Worm (Caenorhabditis elegans) whole organism, L3 larva: ENCODE measurements around the gene M01F1.9.

ENCODE experiments used
- R02D3.7 ChIP-seq: fragments of 150-350 bp; optimal IDR thresholded peaks from 2 replicates; lab custom pipeline; 2014; ENCODE audit warnings: missing biosample characterization, missing genetic modification characterization
- ZK546.5 ChIP-seq: sonication (generic microtip); optimal IDR thresholded peaks from 2 replicates; lab custom pipeline; 2017; ENCODE audit warnings: missing biosample characterization, missing genetic modification characterization
- aly-2 ChIP-seq: fragments of 150-350 bp; optimal IDR thresholded peaks from 2 replicates; lab custom pipeline; 2014; ENCODE audit warnings: missing biosample characterization, missing genetic modification characterization
- ama-1 ChIP-seq: fragments of 150-350 bp; optimal IDR thresholded peaks from 2 replicates; lab custom pipeline; 2018
- ceh-16 ChIP-seq: sonication (generic microtip); optimal IDR thresholded peaks from 2 replicates; lab custom pipeline; 2017; ENCODE audit warnings: missing biosample characterization, missing genetic modification characterization
- ceh-28 ChIP-seq: fragments of 150-350 bp; optimal IDR thresholded peaks from 2 replicates; lab custom pipeline; 2014; ENCODE audit warnings: missing biosample characterization, missing genetic modification reagents, missing genetic modification characterization
- ceh-82 ChIP-seq: fragments of 150-350 bp; optimal IDR thresholded peaks from 2 replicates; lab custom pipeline; 2014; ENCODE audit warnings: missing biosample characterization, missing genetic modification characterization
- ceh-9 ChIP-seq: sonication (generic microtip); optimal IDR thresholded peaks from 2 replicates; lab custom pipeline; 2018; ENCODE audit warnings: missing biosample characterization, missing genetic modification characterization
- daf-12 ChIP-seq: fragments of 150-350 bp; optimal IDR thresholded peaks from 2 replicates; lab custom pipeline; 2014; ENCODE audit warnings: missing biosample characterization, missing genetic modification reagents, missing genetic modification characterization
- egl-27 ChIP-seq: sonication (generic microtip); optimal IDR thresholded peaks from 4 replicates; lab custom pipeline; 2017; ENCODE audit warnings: missing biosample characterization, missing genetic modification reagents, missing genetic modification characterization
- egl-5 ChIP-seq: fragments of 150-350 bp; optimal IDR thresholded peaks from 2 replicates; lab custom pipeline; 2017; ENCODE audit warnings: missing biosample characterization, missing genetic modification reagents, missing genetic modification characterization, inconsistent platforms
- elt-1 ChIP-seq: fragments of 150-350 bp; optimal IDR thresholded peaks from 2 replicates; lab custom pipeline; 2014; ENCODE audit warnings: missing biosample characterization, missing genetic modification characterization
- elt-2 ChIP-seq: sonication (generic microtip); optimal IDR thresholded peaks from 2 replicates; lab custom pipeline; 2016; ENCODE audit warnings: missing genetic modification reagents, mild to moderate bottlenecking, missing genetic modification characterization, missing compliant biosample characterization
- elt-3 ChIP-seq, 3 experiments: fragments of 150-350 bp in 1 of 3; sonication (generic microtip) in 2 of 3; optimal IDR thresholded peaks; 2 replicates in 2 of 3; 4 replicates in 1 of 3; lab custom pipeline; 2014 to 2017; ENCODE audit warnings: missing biosample characterization in 3 of 3, missing genetic modification characterization in 3 of 3
- eor-1 ChIP-seq, 2 experiments: fragments of 150-350 bp; optimal IDR thresholded peaks; 2 replicates each; lab custom pipeline; 2014 to 2018; ENCODE audit warnings: missing biosample characterization in 2 of 2, missing genetic modification characterization in 2 of 2
- fkh-10 ChIP-seq: sonication (generic microtip); optimal IDR thresholded peaks from 2 replicates; lab custom pipeline; 2017; ENCODE audit warnings: missing biosample characterization, missing genetic modification reagents, missing genetic modification characterization
- fkh-2 ChIP-seq: fragments of 150-350 bp; optimal IDR thresholded peaks from 2 replicates; lab custom pipeline; 2014; ENCODE audit warnings: missing biosample characterization, missing genetic modification reagents, missing genetic modification characterization
- fos-1 ChIP-seq: fragments of 150-350 bp; optimal IDR thresholded peaks from 2 replicates; lab custom pipeline; 2014; ENCODE audit warnings: missing biosample characterization, missing genetic modification characterization
- hmg-11 ChIP-seq: sonication (generic microtip); optimal IDR thresholded peaks from 2 replicates; lab custom pipeline; 2016; ENCODE audit warnings: missing genetic modification characterization, missing compliant biosample characterization
- jun-1 ChIP-seq: fragments of 150-350 bp; optimal IDR thresholded peaks from 2 replicates; lab custom pipeline; 2014; ENCODE audit warnings: missing biosample characterization, missing genetic modification reagents, missing genetic modification characterization
- lin-15B ChIP-seq: fragments of 150-350 bp; optimal IDR thresholded peaks from 2 replicates; lab custom pipeline; 2014; ENCODE audit warnings: missing biosample characterization, missing genetic modification characterization
- lin-39 ChIP-seq: fragments of 150-350 bp; optimal IDR thresholded peaks from 2 replicates; lab custom pipeline; 2018; ENCODE audit warnings: missing biosample characterization, missing genetic modification reagents, missing genetic modification characterization
- lsy-12 ChIP-seq: sonication (generic microtip); optimal IDR thresholded peaks from 2 replicates; lab custom pipeline; 2016; ENCODE audit warnings: mild to moderate bottlenecking, missing genetic modification characterization, missing compliant biosample characterization
- mdl-1 ChIP-seq: fragments of 150-350 bp; optimal IDR thresholded peaks from 2 replicates; lab custom pipeline; 2014; ENCODE audit warnings: missing biosample characterization, missing genetic modification characterization
- mml-1 ChIP-seq: fragments of 150-350 bp; sonication (generic microtip); optimal IDR thresholded peaks from 3 replicates; lab custom pipeline; 2014; ENCODE audit warnings: missing biosample characterization, missing genetic modification characterization
- nfya-1 ChIP-seq: sonication (generic microtip); optimal IDR thresholded peaks from 2 replicates; lab custom pipeline; 2017; ENCODE audit warnings: missing genetic modification characterization, mild to moderate bottlenecking, missing compliant biosample characterization, antibody characterized with exemption, moderate library complexity; ENCODE audit not compliant: insufficient read depth
- nhr-11 ChIP-seq: fragments of 150-350 bp; optimal IDR thresholded peaks from 2 replicates; lab custom pipeline; 2014; ENCODE audit warnings: missing biosample characterization, missing genetic modification characterization
- nhr-12 ChIP-seq: fragments of 150-350 bp; optimal IDR thresholded peaks from 2 replicates; lab custom pipeline; 2014; ENCODE audit warnings: missing biosample characterization, missing genetic modification characterization
- nhr-23 ChIP-seq: fragments of 150-350 bp; optimal IDR thresholded peaks from 2 replicates; lab custom pipeline; 2014; ENCODE audit warnings: missing biosample characterization, missing genetic modification reagents, missing genetic modification characterization
- nhr-237 ChIP-seq: fragments of 150-350 bp; optimal IDR thresholded peaks from 2 replicates; lab custom pipeline; 2014; ENCODE audit warnings: missing biosample characterization, missing genetic modification characterization
- nhr-25 ChIP-seq: sonication (generic microtip); optimal IDR thresholded peaks from 2 replicates; lab custom pipeline; 2017; ENCODE audit warnings: missing biosample characterization, missing genetic modification characterization
- nhr-28 ChIP-seq: fragments of 150-350 bp; optimal IDR thresholded peaks from 2 replicates; lab custom pipeline; 2014; ENCODE audit warnings: missing biosample characterization, missing genetic modification characterization
- nhr-43 ChIP-seq: sonication (generic microtip); optimal IDR thresholded peaks from 2 replicates; lab custom pipeline; 2016; ENCODE audit warnings: mild to moderate bottlenecking, missing genetic modification characterization, missing compliant biosample characterization; ENCODE audit not compliant: poor library complexity, severe bottlenecking
- nhr-67 ChIP-seq: fragments of 150-350 bp; optimal IDR thresholded peaks from 2 replicates; lab custom pipeline; 2014; ENCODE audit warnings: missing biosample characterization, missing genetic modification characterization
- nhr-76 ChIP-seq: fragments of 150-350 bp; sonication (generic microtip); optimal IDR thresholded peaks from 5 replicates; lab custom pipeline; 2014; ENCODE audit warnings: missing biosample characterization, missing genetic modification characterization
- nhr-77 ChIP-seq: fragments of 150-350 bp; optimal IDR thresholded peaks from 2 replicates; lab custom pipeline; 2014; ENCODE audit warnings: missing biosample characterization, missing genetic modification characterization
- pha-4 ChIP-seq: fragments of 150-350 bp; optimal IDR thresholded peaks from 2 replicates; lab custom pipeline; 2014; ENCODE audit warnings: missing biosample characterization, missing genetic modification reagents, missing genetic modification characterization
- pqm-1 ChIP-seq: fragments of 150-350 bp; optimal IDR thresholded peaks from 2 replicates; lab custom pipeline; 2017; ENCODE audit warnings: missing biosample characterization, missing genetic modification characterization, inconsistent platforms
- sea-2 ChIP-seq: fragments of 150-350 bp; sonication (generic microtip); optimal IDR thresholded peaks from 4 replicates; lab custom pipeline; 2014; ENCODE audit warnings: missing biosample characterization, missing genetic modification reagents, missing genetic modification characterization
- skn-1 ChIP-seq: fragments of 150-350 bp; optimal IDR thresholded peaks from 2 replicates; lab custom pipeline; 2014; ENCODE audit warnings: missing biosample characterization, missing genetic modification characterization
- snpc-4 ChIP-seq: fragments of 150-350 bp; optimal IDR thresholded peaks from 2 replicates; lab custom pipeline; 2014; ENCODE audit warnings: missing biosample characterization, missing genetic modification characterization
- tbx-2 ChIP-seq: sonication (generic microtip); optimal IDR thresholded peaks from 2 replicates; lab custom pipeline; 2016; ENCODE audit warnings: mild to moderate bottlenecking, missing genetic modification characterization, missing compliant biosample characterization
- unc-39 ChIP-seq: sonication (generic microtip); optimal IDR thresholded peaks from 4 replicates; lab custom pipeline; 2017; ENCODE audit warnings: missing biosample characterization, missing genetic modification characterization
- unc-62 ChIP-seq: fragments of 150-350 bp; sonication (generic microtip); optimal IDR thresholded peaks from 4 replicates; lab custom pipeline; 2014; ENCODE audit warnings: missing biosample characterization, missing genetic modification reagents, missing genetic modification characterization
- zag-1 ChIP-seq: fragments of 150-350 bp; optimal IDR thresholded peaks from 2 replicates; lab custom pipeline; 2014; ENCODE audit warnings: missing biosample characterization, missing genetic modification characterization
- ztf-11 ChIP-seq: fragments of 150-350 bp; optimal IDR thresholded peaks from 2 replicates; lab custom pipeline; 2014; ENCODE audit warnings: missing biosample characterization, missing genetic modification characterization
- ztf-4 ChIP-seq: fragments of 150-350 bp; optimal IDR thresholded peaks from 2 replicates; lab custom pipeline; 2014; ENCODE audit warnings: missing biosample characterization, missing genetic modification characterization

The M01F1.9 gene

ce11 chrIII:3467013-3467412 lies 31.8 kb downstream of the M01F1.9 start:
- TF ChIP-seq lin-39 (no peak), ama-1 (no peak), jun-1 (no peak), skn-1 (tag; lab: Kevin White, UChicago) (no peak), egl-27 (tag; lab: Kevin White, UChicago) (no peak), nfya-1 (tag; lab: Kevin White, UChicago) (peak; percentile 93)

- TF ChIP-seq ztf-11 (tag; lab: Kevin White, UChicago) (no peak), fkh-10 (GFP tag; lab: Kevin White, UChicago) (no peak)
Measured at ce11 chrIII:3461403-3461802, 37.5 kb downstream of the M01F1.9 start, which contains the start of gene pph-6. TSS of gene pph-6 (plus strand) at chrIII:3461703.

- peak; percentile 83 for TF ChIP-seq nhr-77 (tag; lab: Kevin White, UChicago)
- peak; percentile 66 for TF ChIP-seq egl-5 (tag; lab: Kevin White, UChicago)
- peak; percentile 95 for TF ChIP-seq nfya-1 (tag; lab: Kevin White, UChicago)
- no peak for TF ChIP-seq aly-2 (tag; lab: Kevin White, UChicago)
- TF ChIP-seq ceh-9 (tag; lab: Kevin White, UChicago): no peak
- peak; percentile 89 for TF ChIP-seq hmg-11 (tag; lab: Kevin White, UChicago)
- TF ChIP-seq elt-2: peak; percentile 66
- TF ChIP-seq snpc-4 (tag; lab: Kevin White, UChicago): peak; percentile 86
- peak; percentile 53 for TF ChIP-seq egl-27 (tag; lab: Kevin White, UChicago)
- peak; percentile 80 for TF ChIP-seq lin-39
- peak; percentile 62 for TF ChIP-seq ama-1
- peak; percentile 57 for TF ChIP-seq nhr-11 (tag; lab: Kevin White, UChicago)
- TF ChIP-seq lsy-12 (tag; lab: Kevin White, UChicago): peak; percentile 91
- TF ChIP-seq nhr-28 (tag; lab: Kevin White, UChicago): no peak
- no peak for TF ChIP-seq nhr-12 (tag; lab: Kevin White, UChicago)
- TF ChIP-seq R02D3.7: peak; percentile 89
- peak; percentile 94 for TF ChIP-seq nhr-43 (tag; lab: Kevin White, UChicago)
- peak; percentile 83 for TF ChIP-seq ceh-82 (tag; lab: Kevin White, UChicago)
- no peak for TF ChIP-seq mdl-1 (tag; lab: Kevin White, UChicago)
- peak; percentile 20 for TF ChIP-seq ZK546.5 (tag; lab: Kevin White, UChicago)
- no peak for TF ChIP-seq unc-39
- no peak for TF ChIP-seq sea-2 (GFP tag; lab: Kevin White, UChicago)
- peak; percentile 28 for TF ChIP-seq ztf-4 (tag; lab: Kevin White, UChicago)
- peak; percentile 93 for TF ChIP-seq tbx-2
- peak; percentile 6 for TF ChIP-seq unc-62
- peak; percentile 71 for TF ChIP-seq skn-1 (tag; lab: Kevin White, UChicago)
- no peak for TF ChIP-seq mml-1 (tag; lab: Kevin White, UChicago)
- TF ChIP-seq fos-1 (tag; lab: Kevin White, UChicago): no peak
- TF ChIP-seq eor-1 (tag; optimal IDR thresholded peaks at IDR 0.05; lab: Kevin White, UChicago): peak in 1 of 2 experiments; percentile 30
- peak; percentile 95 for TF ChIP-seq pha-4
- no peak for TF ChIP-seq fkh-2 (tag; lab: Kevin White, UChicago)
- peak; percentile 93 for TF ChIP-seq jun-1
- TF ChIP-seq nhr-67: no peak
- no peak for TF ChIP-seq elt-3 (tag; optimal IDR thresholded peaks at IDR 0.05; lab: Kevin White, UChicago)
- TF ChIP-seq daf-12 (tag; lab: Kevin White, UChicago): no peak
- peak; percentile 31 for TF ChIP-seq elt-1 (tag; lab: Kevin White, UChicago)
- peak; percentile 94 for TF ChIP-seq nhr-25 (tag; lab: Kevin White, UChicago)
- peak; percentile 97 for TF ChIP-seq lin-15B (tag; lab: Kevin White, UChicago)
- TF ChIP-seq zag-1: peak; percentile 37
- TF ChIP-seq nhr-76: peak; percentile 70
- TF ChIP-seq nhr-23 (tag; lab: Kevin White, UChicago): peak; percentile 98
- no peak for TF ChIP-seq ceh-16
- peak; percentile 89 for TF ChIP-seq fkh-10 (GFP tag; lab: Kevin White, UChicago)
- no peak for TF ChIP-seq nhr-237 (tag; lab: Kevin White, UChicago)
- peak; percentile 1 for TF ChIP-seq pqm-1
- TF ChIP-seq ztf-11 (tag; lab: Kevin White, UChicago): no peak
- peak; percentile 87 for TF ChIP-seq ceh-28 (tag; lab: Kevin White, UChicago)
Measured at ce11 chrIII:3460061-3460460, 38.8 kb downstream of the M01F1.9 start, which contains the start of gene C34C12.8. TSS of gene C34C12.8 (plus strand) at chrIII:3460406.
